Worm (Caenorhabditis elegans) whole organism, L1 larva: Measurements from ENCODE around the gene Y57G7A.2.

Source experiments
- aly-2 ChIP-seq: fragments of 150-350 bp; optimal IDR thresholded peaks from 2 replicates; lab custom pipeline; 2014; ENCODE audit warnings: missing biosample characterization, missing genetic modification characterization
- ceh-88 ChIP-seq: fragments of 200-800 bp; sonication (Bioruptor generic); IDR thresholded peaks from 2 replicates; pipeline ENCODE4 v1.3.6; 2022; ENCODE audit warnings: missing genetic modification characterization, missing compliant biosample characterization
- ces-1 ChIP-seq: fragments of 150-350 bp; optimal IDR thresholded peaks from 2 replicates; lab custom pipeline; 2014; ENCODE audit warnings: missing biosample characterization, missing genetic modification reagents, missing genetic modification characterization
- dpl-1 ChIP-seq, 3 experiments: fragments of 150-350 bp in 2 of 3; sonication (generic microtip) in 1 of 3; optimal IDR thresholded peaks; 2 replicates each; lab custom pipeline; 2014 to 2017; ENCODE audit warnings: missing biosample characterization in 3 of 3, missing genetic modification characterization in 3 of 3, missing genetic modification reagents in 3 of 3
- jun-1 ChIP-seq: fragments of 150-350 bp; optimal IDR thresholded peaks from 2 replicates; lab custom pipeline; 2014; ENCODE audit warnings: missing biosample characterization, missing genetic modification reagents, missing genetic modification characterization
- lin-15B ChIP-seq: fragments of 150-350 bp; sonication (generic microtip); optimal IDR thresholded peaks from 3 replicates; lab custom pipeline; 2014; ENCODE audit warnings: missing biosample characterization, missing genetic modification characterization
- nhr-11 ChIP-seq: fragments of 150-350 bp; optimal IDR thresholded peaks from 2 replicates; lab custom pipeline; 2014; ENCODE audit warnings: missing biosample characterization, missing genetic modification characterization
- nhr-237 ChIP-seq: fragments of 150-350 bp; optimal IDR thresholded peaks from 2 replicates; lab custom pipeline; 2014; ENCODE audit warnings: missing biosample characterization, missing genetic modification characterization
- nhr-77 ChIP-seq: fragments of 150-350 bp; optimal IDR thresholded peaks from 2 replicates; lab custom pipeline; 2014; ENCODE audit warnings: missing biosample characterization, missing genetic modification characterization
- sptf-1 ChIP-seq: fragments of 150-350 bp; optimal IDR thresholded peaks from 2 replicates; lab custom pipeline; 2014; ENCODE audit warnings: missing biosample characterization, missing genetic modification characterization

- TF ChIP-seq jun-1 (no peak), nhr-11 (tag; lab: Kevin White, UChicago) (no peak), nhr-77 (no peak), dpl-1 (GFP tag; optimal IDR thresholded peaks at IDR 0.05; lab: Kevin White, UChicago) (no peak), ces-1 (GFP tag; lab: Kevin White, UChicago) (no peak), nhr-237 (no peak), sptf-1 (tag; lab: Kevin White, UChicago) (no peak), aly-2 (tag; lab: Kevin White, UChicago) (no peak), lin-15B (tag; lab: Kevin White, UChicago) (no peak), ceh-88 (GFP tag; lab: Robert Waterston, UW) (no peak)
Observed at ce11 chrII:1266790-1267189, 29.1 kb upstream of the Y57G7A.2 start, which contains the start of gene oac-30.
